Worm (Caenorhabditis elegans): ENCODE data around the gene Y7A5A.9.

DNA sequence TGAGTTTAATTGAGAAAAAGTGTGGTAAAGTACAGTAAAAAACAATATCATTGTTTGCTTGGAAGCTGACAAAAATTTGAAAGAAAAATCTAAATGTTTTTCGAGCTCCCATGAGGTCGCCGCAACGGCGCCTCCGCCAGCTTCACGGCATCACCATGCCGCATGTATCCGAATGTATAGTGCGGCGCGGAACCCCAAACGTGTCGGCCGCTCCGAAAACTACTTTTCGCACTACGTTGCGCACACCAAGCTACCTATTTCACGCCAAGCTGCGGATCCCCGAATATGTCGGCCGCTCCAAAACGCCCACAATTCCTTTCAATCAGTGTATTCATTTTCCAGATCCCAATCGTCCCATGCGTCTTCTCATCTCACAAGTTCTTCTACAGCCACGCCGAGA, 24.0 kb downstream of the Y7A5A.9 start:
- no peak for TF ChIP-seq ceh-82 (tag; optimal IDR thresholded peaks at IDR 0.05)
- no peak for TF ChIP-seq mes-2 (tag; optimal IDR thresholded peaks at IDR 0.05; ENCODE audit: poor library complexity, severe bottlenecking)

Measured in whole organism, L4 larva.